Worm (Caenorhabditis elegans) whole organism, mixed stage, embryonic: ENCODE results near the gene rpb-2.

Source experiments
- ceh-43 ChIP-seq: fragments of 200-800 bp; sonication (Bioruptor generic); optimal IDR thresholded peaks from 2 replicates; lab custom pipeline; 2018; ENCODE audit warnings: mild to moderate bottlenecking, missing genetic modification characterization, moderate library complexity, missing compliant biosample characterization
- drap-1 ChIP-seq: fragments of 200-800 bp; sonication (Bioruptor generic); optimal IDR thresholded peaks from 3 replicates; lab custom pipeline; 2018; ENCODE audit warnings: mild to moderate bottlenecking, missing genetic modification characterization, missing compliant biosample characterization
- elt-3 ChIP-seq: fragments of 150-350 bp; optimal IDR thresholded peaks from 2 replicates; lab custom pipeline; 2014; ENCODE audit warnings: missing biosample characterization, missing genetic modification characterization
- pha-4 ChIP-seq: fragments of 150-350 bp; optimal IDR thresholded peaks from 2 replicates; lab custom pipeline; 2018; ENCODE audit warnings: missing biosample characterization, missing genetic modification reagents, missing genetic modification characterization
- snpc-4 ChIP-seq: fragments of 150-350 bp; optimal IDR thresholded peaks from 2 replicates; lab custom pipeline; 2014; ENCODE audit warnings: missing biosample characterization, missing genetic modification characterization
- ztf-11 ChIP-seq: fragments of 150-350 bp; optimal IDR thresholded peaks from 2 replicates; lab custom pipeline; 2014; ENCODE audit warnings: missing biosample characterization, missing genetic modification characterization

ce11 chrIII:4890997-4891396, 48.4 kb upstream of the rpb-2 start, which contains the start of gene F26F4.5:
- no peak for TF ChIP-seq drap-1
- TF ChIP-seq snpc-4 (tag; lab: Kevin White, UChicago) = no peak
- TF ChIP-seq pha-4 (tag; lab: Kevin White, UChicago) = no peak
- no peak for TF ChIP-seq ztf-11 (tag; lab: Kevin White, UChicago)
- TF ChIP-seq ceh-43 (GFP tag; lab: Kevin White, UChicago) = no peak
- TF ChIP-seq elt-3 (tag; lab: Kevin White, UChicago) = no peak
